Worm (Caenorhabditis elegans): Measurements from ENCODE around the gene AH10.2.

The AH10.2 gene

ce11 chrV:14167629-14168028 lies 11.1 kb downstream of the AH10.2 start, which contains the start of gene ocam-1:
Gene ocam-1 (minus strand): TSS chrV:14167729.
- no peak for TF ChIP-seq snpc-3.4 (tag; optimal IDR thresholded peaks at IDR 0.05)
- no peak for TF ChIP-seq rcor-1 (GFP tag; IDR thresholded peaks at IDR 0.05)
- no peak for TF ChIP-seq madf-6 (GFP tag; IDR thresholded peaks at IDR 0.05)
- TF ChIP-seq hmg-20 (GFP tag; IDR thresholded peaks at IDR 0.05) = no peak
- TF ChIP-seq ztf-18 (tag; optimal IDR thresholded peaks at IDR 0.05) = no peak
- TF ChIP-seq dox-1 (GFP tag; IDR thresholded peaks at IDR 0.05) = no peak
- TF ChIP-seq ZK185.1 (tag; optimal IDR thresholded peaks at IDR 0.05; ENCODE audit: poor library complexity, severe bottlenecking) = no peak
- no peak for TF ChIP-seq egl-44 (GFP tag; IDR thresholded peaks at IDR 0.05)
- TF ChIP-seq nhr-27 (tag; optimal IDR thresholded peaks at IDR 0.05) = no peak
- no peak for TF ChIP-seq aptf-2 (GFP tag; conservative IDR thresholded peaks at IDR 0.05)

- TF ChIP-seq Y53G8AR.9 (GFP tag; conservative IDR thresholded peaks at IDR 0.05) (no peak), nhr-80 (tag; optimal IDR thresholded peaks at IDR 0.05) (peak; percentile 13), unc-130 (GFP tag; optimal IDR thresholded peaks at IDR 0.05) (no peak)
Measured at ce11 chrV:14171284-14171683, 14.7 kb downstream of the AH10.2 start, which contains the start of gene cest-2.1. Gene cest-2.1 (minus strand): TSS chrV:14171481.

- TF ChIP-seq nhr-179 (tag; optimal IDR thresholded peaks at IDR 0.05) (no peak), nhr-80 (tag; optimal IDR thresholded peaks at IDR 0.05) (peak; percentile 54), mcd-1 (GFP tag; IDR thresholded peaks at IDR 0.05) (no peak), ztf-3 (GFP tag; optimal IDR thresholded peaks at IDR 0.05) (no peak)
Measured at ce11 chrV:14175216-14175615, 18.6 kb downstream of the AH10.2 start, which contains the start of gene cest-2.2. Gene cest-2.2 (minus strand): TSS chrV:14175355.

ce11 chrV:14176572-14176971 lies 20.0 kb downstream of the AH10.2 start:
- no peak for TF ChIP-seq xnd-1 (tag; optimal IDR thresholded peaks at IDR 0.05)
- TF ChIP-seq nfya-1 (tag; optimal IDR thresholded peaks at IDR 0.05; ENCODE audit: borderline replicate concordance, insufficient read depth) = no peak
- no peak for TF ChIP-seq dpff-1 (tag; optimal IDR thresholded peaks at IDR 0.05)
- no peak for TF ChIP-seq B0019.2 (GFP tag; conservative IDR thresholded peaks at IDR 0.05)
- TF ChIP-seq mel-28 (tag; optimal IDR thresholded peaks at IDR 0.05; ENCODE audit: borderline replicate concordance) = no peak
- no peak for TF ChIP-seq C06A6.2 (GFP tag; conservative IDR thresholded peaks at IDR 0.05)
- no peak for TF ChIP-seq gei-17 (GFP tag; optimal IDR thresholded peaks at IDR 0.05)
- TF ChIP-seq hrde-1 (tag; optimal IDR thresholded peaks at IDR 0.05; ENCODE audit: borderline replicate concordance) = no peak
- TF ChIP-seq cebp-2 (GFP tag; IDR thresholded peaks at IDR 0.05) = no peak
- no peak for TF ChIP-seq F39B2.1 (GFP tag; IDR thresholded peaks at IDR 0.05)
- no peak for TF ChIP-seq T07F8.4 (tag; optimal IDR thresholded peaks at IDR 0.05)
- TF ChIP-seq him-1 (tag; optimal IDR thresholded peaks at IDR 0.05) = no peak
- TF ChIP-seq ceh-100 (GFP tag; IDR thresholded peaks at IDR 0.05) = no peak
- TF ChIP-seq ztf-18 (tag; optimal IDR thresholded peaks at IDR 0.05) = no peak

- TF ChIP-seq die-1 (tag; optimal IDR thresholded peaks at IDR 0.05) (no peak), hmg-1.2 (GFP tag; IDR thresholded peaks at IDR 0.05) (peak; percentile 58), lin-54 (GFP tag; optimal IDR thresholded peaks at IDR 0.05) (no peak), nfyb-1 (GFP tag; IDR thresholded peaks at IDR 0.05) (no peak), B0035.1 (tag; optimal IDR thresholded peaks at IDR 0.05) (no peak)
Measured at ce11 chrV:14177657-14178129, 21.1 kb downstream of the AH10.2 start, which contains the start of gene ceh-74. Gene ceh-74 (plus strand): TSS chrV:14178079.
